Fruit fly (Drosophila melanogaster) Kc167 (cell line): ENCODE measurements around the gene Ced-12.

ENCODE experiments used
- Myc ChIP-seq: fragments of >200 bp; optimal IDR thresholded peaks from 2 replicates; lab custom pipeline; 2017; ENCODE audit warnings: missing external identifiers
- h ChIP-seq: fragments of >200 bp; optimal IDR thresholded peaks from 3 replicates; lab custom pipeline; 2018; ENCODE audit warnings: missing external identifiers
- insv ChIP-seq: fragments of >200 bp; optimal IDR thresholded peaks from 3 replicates; lab custom pipeline; 2018; ENCODE audit warnings: missing external identifiers
- psq ChIP-seq: fragments of >200 bp; optimal IDR thresholded peaks from 2 replicates; lab custom pipeline; 2017; ENCODE audit warnings: missing external identifiers
- ttk ChIP-seq: sonication (Bioruptor generic); optimal IDR thresholded peaks from 2 replicates; lab custom pipeline; 2017; ENCODE audit warnings: missing external identifiers

DNA sequence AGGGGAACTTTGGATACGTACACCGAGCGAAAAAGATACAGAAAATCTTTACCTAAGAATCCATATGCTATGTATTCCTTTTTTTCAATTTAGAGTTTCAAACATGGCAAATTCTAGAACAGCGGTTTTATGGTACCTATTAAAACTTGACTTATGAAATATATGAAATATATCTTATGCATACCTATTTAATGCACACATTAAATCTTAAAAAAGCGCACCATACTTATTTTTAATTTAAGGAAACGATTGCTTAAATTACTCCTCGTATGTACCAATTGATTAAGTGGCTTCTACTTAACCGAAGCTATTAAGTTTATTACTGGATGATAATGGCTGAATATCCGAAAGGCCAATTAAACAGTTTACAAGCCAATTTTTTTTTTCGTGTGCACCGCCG lies 22.4 kb downstream of the Ced-12 start:
- no peak for TF ChIP-seq insv (lab: Kevin White, UChicago)
- no peak for TF ChIP-seq ttk (lab: Kevin White, UChicago)
- no peak for TF ChIP-seq psq (lab: Kevin White, UChicago)
- TF ChIP-seq h: no peak
- TF ChIP-seq Myc: no peak
